Worm (Caenorhabditis elegans) whole organism, L4/young adult: ENCODE measurements around the gene C29E4.10.

ENCODE experiments used
- W03F9.2 ChIP-seq: fragments of 150-350 bp; optimal IDR thresholded peaks from 2 replicates; lab custom pipeline; 2014; ENCODE audit warnings: missing biosample characterization, missing genetic modification characterization
- him-1 ChIP-seq: sonication (generic microtip); optimal IDR thresholded peaks from 2 replicates; lab custom pipeline; 2016; ENCODE audit warnings: missing genotype, missing genetic modification reagents, missing genetic modification characterization, missing compliant biosample characterization

- TF ChIP-seq him-1 (tag; lab: Kevin White, UChicago): no peak
- TF ChIP-seq W03F9.2 (tag; lab: Kevin White, UChicago): no peak
Observed at ce11 chrIII:7913488-7913887, 24.2 kb upstream of the C29E4.10 start, which contains the start of gene ZK688.12.
